Fruit fly (Drosophila melanogaster): ENCODE results near the gene CG9928.

- TF ChIP-seq CG8159 (tag; optimal IDR thresholded peaks at IDR 0.05) (no peak), CG32121 (GFP tag; IDR thresholded peaks at IDR 0.05) (no peak), gl (tag; optimal IDR thresholded peaks at IDR 0.05) (no peak), EcR (GFP tag; optimal IDR thresholded peaks at IDR 0.05) (no peak), Snoo (tag; optimal IDR thresholded peaks at IDR 0.05) (no peak), Pif1A (GFP tag; optimal IDR thresholded peaks at IDR 0.05) (no peak), CG10348 (GFP tag; IDR thresholded peaks at IDR 0.05) (no peak), fd96Ca (GFP tag; IDR thresholded peaks at IDR 0.05) (no peak), CG14655 (GFP tag; optimal IDR thresholded peaks at IDR 0.05) (no peak), CG4496 (GFP tag; IDR thresholded peaks at IDR 0.05) (no peak)
Measured at dm6 chr2L:13130291-13130690, 12.4 kb downstream of the CG9928 start, which contains the start of gene CG5122.

Measured in whole organism, pupa.